Fruit fly (Drosophila melanogaster): ENCODE results near the gene Six4.
A peak's percentile ranks its signal among the peaks of the same experiment; 100 is the strongest.

Six4 gene

DNA sequence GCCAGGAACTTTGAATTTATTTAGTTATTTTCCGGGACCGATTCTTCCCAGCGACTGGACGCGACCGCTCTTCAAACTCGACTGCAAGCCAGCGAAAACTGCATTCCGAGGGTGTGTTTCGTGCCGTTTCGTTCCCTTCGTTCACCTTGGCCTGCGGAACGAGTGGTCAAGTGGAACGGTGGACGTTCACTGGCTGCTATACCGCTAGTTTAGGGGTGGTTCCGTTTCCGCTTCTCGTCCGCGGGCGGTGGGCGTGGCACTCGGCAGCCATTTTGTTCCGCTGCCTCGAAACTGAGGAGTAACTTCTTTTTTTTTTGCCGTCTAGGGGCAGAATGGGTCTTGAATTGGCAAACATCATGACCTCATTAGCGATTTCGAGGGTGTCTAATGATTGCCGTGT lies at the start of gene Six4 (continued):
- no peak for TF ChIP-seq bcd (GFP tag; optimal IDR thresholded peaks at IDR 0.05)
- TF ChIP-seq CG5180 (GFP tag; optimal IDR thresholded peaks at IDR 0.05), result no peak
- TF ChIP-seq lov (optimal IDR thresholded peaks at IDR 0.05), result no peak
- no peak for TF ChIP-seq lov (GFP tag; IDR thresholded peaks at IDR 0.05)
- no peak for TF ChIP-seq CG30431 (GFP tag; optimal IDR thresholded peaks at IDR 0.05)
- no peak for TF ChIP-seq CG2712 (tag; optimal IDR thresholded peaks at IDR 0.05)
- TF ChIP-seq B-H2 (GFP tag; optimal IDR thresholded peaks at IDR 0.05), result no peak
- no peak for TF ChIP-seq lmd (GFP tag; IDR thresholded peaks at IDR 0.05)
- peak; percentile 89 for TF ChIP-seq seq (GFP tag; IDR thresholded peaks at IDR 0.05)
- no peak for TF ChIP-seq pum (GFP tag; optimal IDR thresholded peaks at IDR 0.05)
- TF ChIP-seq corto (GFP tag; optimal IDR thresholded peaks at IDR 0.05), result no peak
- TF ChIP-seq grau (tag; optimal IDR thresholded peaks at IDR 0.05), result no peak
- peak; percentile 74 for TF ChIP-seq Jarid2 (GFP tag; optimal IDR thresholded peaks at IDR 0.05)
- TF ChIP-seq Camta (GFP tag; optimal IDR thresholded peaks at IDR 0.05), result no peak
- TF ChIP-seq CG10431 (GFP tag; optimal IDR thresholded peaks at IDR 0.05), result peak; percentile 35
- TF ChIP-seq nom (GFP tag; optimal IDR thresholded peaks at IDR 0.05), result no peak
- TF ChIP-seq da (GFP tag; optimal IDR thresholded peaks at IDR 0.05), result no peak
- TF ChIP-seq CG17186 (GFP tag; optimal IDR thresholded peaks at IDR 0.05), result no peak
- TF ChIP-seq CG7556 (GFP tag; optimal IDR thresholded peaks at IDR 0.05), result no peak
- no peak for TF ChIP-seq CG6272 (GFP tag; IDR thresholded peaks at IDR 0.05)
- no peak for TF ChIP-seq ap (GFP tag; IDR thresholded peaks at IDR 0.05)
- no peak for TF ChIP-seq CG6683 (GFP tag; optimal IDR thresholded peaks at IDR 0.05)
- TF ChIP-seq salm (tag; optimal IDR thresholded peaks at IDR 0.05), result no peak
- TF ChIP-seq CG9215 (GFP tag; IDR thresholded peaks at IDR 0.05), result no peak
- TF ChIP-seq HLH54F (GFP tag; optimal IDR thresholded peaks at IDR 0.05), result no peak
- no peak for TF ChIP-seq psq (GFP tag; optimal IDR thresholded peaks at IDR 0.05)
- TF ChIP-seq Bteb2 (GFP tag; optimal IDR thresholded peaks at IDR 0.05), result no peak
- no peak for TF ChIP-seq sima (GFP tag; optimal IDR thresholded peaks at IDR 0.05)
- TF ChIP-seq CG10366 (GFP tag; IDR thresholded peaks at IDR 0.05), result no peak
- no peak for TF ChIP-seq Hmr (GFP tag; optimal IDR thresholded peaks at IDR 0.05)
- no peak for TF ChIP-seq odd (GFP tag; optimal IDR thresholded peaks at IDR 0.05)
- TF ChIP-seq Dp (GFP tag; optimal IDR thresholded peaks at IDR 0.05), result no peak
- no peak for TF ChIP-seq slou (GFP tag; optimal IDR thresholded peaks at IDR 0.05)
- TF ChIP-seq pan (optimal IDR thresholded peaks at IDR 0.05), result no peak
- TF ChIP-seq pan (GFP tag; optimal IDR thresholded peaks at IDR 0.05 in 1 of 2, IDR thresholded peaks at IDR 0.05 in 1 of 2), result no peak
- TF ChIP-seq CG2889 (GFP tag; IDR thresholded peaks at IDR 0.05), result no peak
- no peak for TF ChIP-seq Gug (GFP tag; IDR thresholded peaks at IDR 0.05)
- no peak for TF ChIP-seq z (GFP tag; IDR thresholded peaks at IDR 0.05)
- no peak for TF ChIP-seq tup (GFP tag; optimal IDR thresholded peaks at IDR 0.05)
- no peak for TF ChIP-seq CG12942 (GFP tag; optimal IDR thresholded peaks at IDR 0.05)
- TF ChIP-seq ERR (GFP tag; optimal IDR thresholded peaks at IDR 0.05), result no peak
- no peak for TF ChIP-seq CG7987 (GFP tag; optimal IDR thresholded peaks at IDR 0.05)
- no peak for TF ChIP-seq fd96Cb (tag; optimal IDR thresholded peaks at IDR 0.05)
- TF ChIP-seq CG5953 (GFP tag; IDR thresholded peaks at IDR 0.05), result no peak
- no peak for TF ChIP-seq CG9876 (GFP tag; optimal IDR thresholded peaks at IDR 0.05)
- no peak for TF ChIP-seq Ravus (GFP tag; IDR thresholded peaks at IDR 0.05)
- no peak for TF ChIP-seq amos (GFP tag; IDR thresholded peaks at IDR 0.05; ENCODE audit: partially characterized antibody)
- no peak for TF ChIP-seq CG3838 (GFP tag; optimal IDR thresholded peaks at IDR 0.05)
- peak; percentile 26 for TF ChIP-seq pros (GFP tag; optimal IDR thresholded peaks at IDR 0.05)
- TF ChIP-seq CG4424 (GFP tag; optimal IDR thresholded peaks at IDR 0.05), result no peak
- TF ChIP-seq kah (GFP tag; optimal IDR thresholded peaks at IDR 0.05), result no peak
- no peak for TF ChIP-seq CG11560 (tag; IDR thresholded peaks at IDR 0.05)
- no peak for TF ChIP-seq CG6254 (GFP tag; optimal IDR thresholded peaks at IDR 0.05)

Measured in whole organism, embryonic.